Worm (Caenorhabditis elegans) whole organism, L1 larva: ENCODE measurements around the gene sul-1.

Experiments used
- C04F5.9 ChIP-seq: sonication (generic microtip); optimal IDR thresholded peaks from 2 replicates; lab custom pipeline; 2016; ENCODE audit warnings: missing genetic modification characterization, missing compliant biosample characterization
- C16A3.4 ChIP-seq: fragments of 150-350 bp; optimal IDR thresholded peaks from 2 replicates; lab custom pipeline; 2014; ENCODE audit warnings: missing biosample characterization, missing genetic modification characterization
- F16B12.6 ChIP-seq: fragments of 150-350 bp; optimal IDR thresholded peaks from 2 replicates; lab custom pipeline; 2014; ENCODE audit warnings: missing biosample characterization, missing genetic modification characterization
- Y116A8C.19 ChIP-seq: sonication (generic microtip); optimal IDR thresholded peaks from 2 replicates; lab custom pipeline; 2016; ENCODE audit warnings: missing compliant biosample characterization, missing genetic modification characterization, borderline replicate concordance
- alr-1 ChIP-seq: fragments of 200-800 bp; sonication (Bioruptor generic); optimal IDR thresholded peaks from 2 replicates; lab custom pipeline; 2018; ENCODE audit warnings: borderline replicate concordance, mild to moderate bottlenecking, missing genetic modification characterization, missing compliant biosample characterization
- ceh-63 ChIP-seq: fragments of 200-800 bp; sonication (Bioruptor generic); optimal IDR thresholded peaks from 2 replicates; lab custom pipeline; 2018; ENCODE audit warnings: mild to moderate bottlenecking, missing genetic modification characterization, missing compliant biosample characterization
- ceh-82 ChIP-seq, 3 experiments: fragments of 150-350 bp in 1 of 3; sonication (generic microtip) in 2 of 3; optimal IDR thresholded peaks; 2 replicates each; lab custom pipeline; 2014 to 2017; ENCODE audit warnings: missing biosample characterization in 3 of 3, missing genetic modification characterization in 3 of 3
- ceh-88 ChIP-seq: fragments of 200-800 bp; sonication (Bioruptor generic); IDR thresholded peaks from 2 replicates; pipeline ENCODE4 v1.3.6; 2022; ENCODE audit warnings: missing genetic modification characterization, missing compliant biosample characterization
- ces-1 ChIP-seq: fragments of 150-350 bp; optimal IDR thresholded peaks from 2 replicates; lab custom pipeline; 2014; ENCODE audit warnings: missing biosample characterization, missing genetic modification reagents, missing genetic modification characterization
- dpl-1 ChIP-seq, 3 experiments: fragments of 150-350 bp in 2 of 3; sonication (generic microtip) in 1 of 3; optimal IDR thresholded peaks; 2 replicates each; lab custom pipeline; 2014 to 2017; ENCODE audit warnings: missing biosample characterization in 3 of 3, missing genetic modification characterization in 3 of 3, missing genetic modification reagents in 3 of 3
- dsc-1 ChIP-seq: sonication (generic microtip); optimal IDR thresholded peaks from 2 replicates; lab custom pipeline; 2016; ENCODE audit warnings: mild to moderate bottlenecking, missing genetic modification characterization, missing compliant biosample characterization
- efl-3 ChIP-seq: fragments of 200-800 bp; sonication (Bioruptor generic); optimal IDR thresholded peaks from 2 replicates; lab custom pipeline; 2018; ENCODE audit warnings: mild to moderate bottlenecking, missing genetic modification characterization, missing compliant biosample characterization
- egl-27 ChIP-seq, 2 experiments: fragments of 150-350 bp in 1 of 2; sonication (generic microtip); optimal IDR thresholded peaks; 3 replicates each; lab custom pipeline; 2017 to 2018; ENCODE audit warnings: missing biosample characterization in 2 of 2, missing genetic modification characterization in 2 of 2, missing genetic modification reagents in 2 of 2
- elt-2 ChIP-seq: sonication (generic microtip); optimal IDR thresholded peaks from 2 replicates; lab custom pipeline; 2016; ENCODE audit warnings: missing genetic modification characterization, mild to moderate bottlenecking, inconsistent platforms, missing compliant biosample characterization, missing genetic modification reagents
- elt-3 ChIP-seq, 6 experiments: fragments of 150-350 bp in 1 of 6; sonication (generic microtip); optimal IDR thresholded peaks; 2 replicates each; lab custom pipeline; 2017 to 2018; ENCODE audit warnings: missing biosample characterization in 6 of 6, missing genetic modification characterization in 6 of 6, inconsistent platforms in 1 of 6
- ets-5 ChIP-seq: fragments of 200-800 bp; sonication (Bioruptor generic); IDR thresholded peaks from 2 replicates; pipeline ENCODE4 v1.3.6; 2022; ENCODE audit warnings: missing genetic modification characterization, missing compliant biosample characterization
- fkh-10 ChIP-seq: sonication (generic microtip); optimal IDR thresholded peaks from 2 replicates; lab custom pipeline; 2017; ENCODE audit warnings: missing biosample characterization, missing genetic modification reagents, missing genetic modification characterization
- fkh-4 ChIP-seq: sonication (generic microtip); optimal IDR thresholded peaks from 2 replicates; lab custom pipeline; 2016; ENCODE audit warnings: missing compliant biosample characterization, missing genetic modification characterization, borderline replicate concordance
- fkh-8 ChIP-seq: sonication (generic microtip); optimal IDR thresholded peaks from 2 replicates; lab custom pipeline; 2016; ENCODE audit warnings: mild to moderate bottlenecking, missing genetic modification characterization, missing compliant biosample characterization
- fos-1 ChIP-seq: fragments of 150-350 bp; optimal IDR thresholded peaks from 2 replicates; lab custom pipeline; 2014; ENCODE audit warnings: missing biosample characterization, missing genetic modification characterization
- hlh-17 ChIP-seq: fragments of 200-800 bp; sonication (Bioruptor generic); optimal IDR thresholded peaks from 2 replicates; lab custom pipeline; 2018; ENCODE audit warnings: missing genetic modification characterization, mild to moderate bottlenecking, missing compliant biosample characterization, moderate library complexity, borderline replicate concordance
- hlh-4 ChIP-seq: sonication (generic microtip); optimal IDR thresholded peaks from 2 replicates; lab custom pipeline; 2016; ENCODE audit warnings: mild to moderate bottlenecking, missing genetic modification characterization, missing compliant biosample characterization
- irx-1 ChIP-seq: sonication (generic microtip); optimal IDR thresholded peaks from 2 replicates; lab custom pipeline; 2016; ENCODE audit warnings: missing genetic modification characterization, missing compliant biosample characterization
- isw-1 ChIP-seq: fragments of 200-800 bp; sonication (Bioruptor generic); IDR thresholded peaks from 2 replicates; pipeline ENCODE4 v1.3.6; 2022; ENCODE audit warnings: missing genetic modification characterization, missing compliant biosample characterization
- lin-13 ChIP-seq: fragments of 150-350 bp; optimal IDR thresholded peaks from 2 replicates; lab custom pipeline; 2014; ENCODE audit warnings: missing biosample characterization, missing genetic modification reagents, missing genetic modification characterization
- lin-14 ChIP-seq: fragments of 200-800 bp; sonication (Bioruptor generic); optimal IDR thresholded peaks from 2 replicates; lab custom pipeline; 2018; ENCODE audit warnings: mild to moderate bottlenecking, missing genetic modification characterization, moderate library complexity, missing compliant biosample characterization
- lin-35 ChIP-seq, 2 experiments: fragments of 150-350 bp; optimal IDR thresholded peaks; 2 replicates each; lab custom pipeline; 2014; ENCODE audit warnings: missing biosample characterization in 2 of 2, missing genetic modification characterization in 2 of 2, missing genetic modification reagents in 2 of 2
- mef-2 ChIP-seq: fragments of 150-350 bp; optimal IDR thresholded peaks from 2 replicates; lab custom pipeline; 2014; ENCODE audit warnings: missing biosample characterization, missing genetic modification characterization
- mep-1 ChIP-seq: fragments of 150-350 bp; optimal IDR thresholded peaks from 2 replicates; lab custom pipeline; 2014; ENCODE audit warnings: missing biosample characterization, missing genetic modification characterization
- nhr-11 ChIP-seq: fragments of 150-350 bp; optimal IDR thresholded peaks from 2 replicates; lab custom pipeline; 2014; ENCODE audit warnings: missing biosample characterization, missing genetic modification characterization
- nhr-19 ChIP-seq: fragments of 200-800 bp; sonication (Bioruptor generic); conservative IDR thresholded peaks from 2 replicates; pipeline ENCODE4 v1.3.6; 2022; ENCODE audit warnings: missing genetic modification characterization, missing compliant biosample characterization
- nhr-237 ChIP-seq: fragments of 150-350 bp; optimal IDR thresholded peaks from 2 replicates; lab custom pipeline; 2014; ENCODE audit warnings: missing biosample characterization, missing genetic modification characterization
- nhr-28 ChIP-seq: fragments of 150-350 bp; optimal IDR thresholded peaks from 2 replicates; lab custom pipeline; 2014; ENCODE audit warnings: missing biosample characterization, missing genetic modification characterization
- nhr-71 ChIP-seq: sonication (generic microtip); optimal IDR thresholded peaks from 2 replicates; lab custom pipeline; 2016; ENCODE audit warnings: mild to moderate bottlenecking, missing genetic modification characterization, moderate library complexity, missing compliant biosample characterization
- nhr-76 ChIP-seq: sonication (generic microtip); optimal IDR thresholded peaks from 2 replicates; lab custom pipeline; 2017; ENCODE audit warnings: missing biosample characterization, missing genetic modification characterization
- nhr-77 ChIP-seq: fragments of 150-350 bp; optimal IDR thresholded peaks from 2 replicates; lab custom pipeline; 2014; ENCODE audit warnings: missing biosample characterization, missing genetic modification characterization
- nhr-90 ChIP-seq: sonication (generic microtip); optimal IDR thresholded peaks from 2 replicates; lab custom pipeline; 2016; ENCODE audit warnings: mild to moderate bottlenecking, missing genetic modification characterization, missing compliant biosample characterization; ENCODE audit not compliant: poor library complexity
- pag-3 ChIP-seq: sonication (generic microtip); optimal IDR thresholded peaks from 2 replicates; lab custom pipeline; 2017; ENCODE audit warnings: missing genetic modification characterization, mild to moderate bottlenecking, missing compliant biosample characterization, antibody characterized with exemption, borderline replicate concordance; ENCODE audit not compliant: insufficient read depth
- pax-3 ChIP-seq: fragments of 200-800 bp; sonication (Bioruptor generic); optimal IDR thresholded peaks from 2 replicates; lab custom pipeline; 2018; ENCODE audit warnings: mild to moderate bottlenecking, missing genetic modification characterization, moderate library complexity, missing compliant biosample characterization
- snu-23 ChIP-seq: sonication (generic microtip); optimal IDR thresholded peaks from 2 replicates; lab custom pipeline; 2016; ENCODE audit warnings: missing genetic modification characterization, missing compliant biosample characterization
- sox-4 ChIP-seq: sonication (generic microtip); optimal IDR thresholded peaks from 2 replicates; lab custom pipeline; 2016; ENCODE audit warnings: missing genetic modification characterization, missing compliant biosample characterization
- sptf-1 ChIP-seq: fragments of 150-350 bp; optimal IDR thresholded peaks from 2 replicates; lab custom pipeline; 2014; ENCODE audit warnings: missing biosample characterization, missing genetic modification characterization
- swsn-7 ChIP-seq: sonication (generic microtip); optimal IDR thresholded peaks from 2 replicates; lab custom pipeline; 2016; ENCODE audit warnings: missing genetic modification characterization, missing compliant biosample characterization
- tbx-2 ChIP-seq: sonication (generic microtip); optimal IDR thresholded peaks from 2 replicates; lab custom pipeline; 2016; ENCODE audit warnings: missing genetic modification characterization, missing compliant biosample characterization
- tlp-1 ChIP-seq: fragments of 150-350 bp; optimal IDR thresholded peaks from 2 replicates; lab custom pipeline; 2014; ENCODE audit warnings: missing biosample characterization, missing genetic modification characterization
- unc-130 ChIP-seq: fragments of 150-350 bp; optimal IDR thresholded peaks from 2 replicates; lab custom pipeline; 2017; ENCODE audit warnings: missing biosample characterization, missing genetic modification characterization, inconsistent platforms
- unc-30 ChIP-seq: sonication (generic microtip); optimal IDR thresholded peaks from 2 replicates; lab custom pipeline; 2017; ENCODE audit warnings: missing biosample characterization, missing genetic modification characterization
- unc-62 ChIP-seq: fragments of 150-350 bp; optimal IDR thresholded peaks from 2 replicates; lab custom pipeline; 2014; ENCODE audit warnings: missing biosample characterization, missing genetic modification reagents, missing genetic modification characterization
- unc-98 ChIP-seq: fragments of 200-800 bp; sonication (Bioruptor generic); IDR thresholded peaks from 2 replicates; pipeline ENCODE4 v1.3.6; 2022; ENCODE audit warnings: missing genetic modification characterization, missing compliant biosample characterization
- vab-15 ChIP-seq: sonication (generic microtip); optimal IDR thresholded peaks from 2 replicates; lab custom pipeline; 2017; ENCODE audit warnings: missing genotype, mild to moderate bottlenecking, missing genetic modification characterization, missing compliant biosample characterization
- xbp-1 ChIP-seq: sonication (generic microtip); optimal IDR thresholded peaks from 2 replicates; lab custom pipeline; 2016; ENCODE audit warnings: missing genetic modification characterization, missing compliant biosample characterization
- zag-1 ChIP-seq: fragments of 150-350 bp; optimal IDR thresholded peaks from 2 replicates; lab custom pipeline; 2014; ENCODE audit warnings: missing biosample characterization, missing genetic modification characterization
- zip-4 ChIP-seq: fragments of 200-800 bp; sonication (Bioruptor generic); optimal IDR thresholded peaks from 2 replicates; lab custom pipeline; 2018; ENCODE audit warnings: mild to moderate bottlenecking, missing genetic modification characterization, moderate library complexity, missing compliant biosample characterization

sul-1 gene

DNA sequence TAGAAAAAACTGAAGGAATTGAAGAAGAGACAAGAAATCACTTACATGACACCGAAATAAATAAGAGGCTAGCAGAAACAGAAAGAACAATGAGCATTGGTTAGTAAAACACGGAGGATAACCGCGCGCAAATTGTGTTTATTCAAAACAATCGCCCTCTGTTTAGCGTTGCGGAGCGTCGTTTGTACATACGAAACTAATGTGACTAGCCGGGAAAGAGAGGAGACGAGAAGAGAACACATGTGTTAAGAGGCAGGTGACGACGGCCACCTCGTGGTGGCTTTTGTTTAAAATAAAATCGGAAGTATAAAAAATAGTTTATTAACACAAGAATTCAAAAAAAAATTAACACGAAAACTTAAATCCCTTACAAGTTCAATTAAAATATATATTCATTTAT, 24.9 kb downstream of the sul-1 start, which contains the start of gene F40F4.7 (continued):
- TF ChIP-seq snu-23 (peak; percentile 84), tlp-1 (tag; lab: Kevin White, UChicago) (no peak), mep-1 (tag; lab: Kevin White, UChicago) (no peak), irx-1 (tag; lab: Kevin White, UChicago) (peak; percentile 45), C16A3.4 (tag; lab: Kevin White, UChicago) (peak; percentile 65), ets-5 (GFP tag; lab: Robert Waterston, UW) (no peak), lin-14 (GFP tag; lab: Kevin White, UChicago) (peak; percentile 93), fkh-8 (peak; percentile 27), dsc-1 (tag; lab: Kevin White, UChicago) (peak; percentile 61), vab-15 (tag; lab: Kevin White, UChicago) (no peak), ces-1 (GFP tag; lab: Kevin White, UChicago) (no peak), isw-1 (no peak), nhr-19 (GFP tag; lab: Robert Waterston, UW) (peak; percentile 66), zip-4 (GFP tag; lab: Kevin White, UChicago) (no peak), nhr-90 (tag; lab: Kevin White, UChicago) (peak; percentile 23), nhr-11 (no peak), nhr-77 (tag; lab: Kevin White, UChicago) (no peak), unc-30 (tag; lab: Kevin White, UChicago) (no peak), elt-3 (tag; optimal IDR thresholded peaks at IDR 0.05; lab: Kevin White, UChicago) (peak in 2 of 6 experiments; percentile 32 to 59), pag-3 (tag; lab: Kevin White, UChicago) (no peak), pax-3 (tag; lab: Kevin White, UChicago) (no peak), unc-98 (GFP tag; lab: Robert Waterston, UW) (no peak), sptf-1 (tag; lab: Kevin White, UChicago) (no peak), ceh-63 (GFP tag; lab: Kevin White, UChicago) (no peak), nhr-76 (tag; lab: Kevin White, UChicago) (no peak), sox-4 (tag; lab: Kevin White, UChicago) (no peak), mef-2 (no peak), nhr-28 (tag; lab: Kevin White, UChicago) (no peak), elt-2 (tag; lab: Kevin White, UChicago) (peak; percentile 5), xbp-1 (peak; percentile 35), egl-27 (tag; optimal IDR thresholded peaks at IDR 0.05; lab: Kevin White, UChicago) (no peak), swsn-7 (tag; lab: Kevin White, UChicago) (peak; percentile 64), fkh-10 (GFP tag; lab: Kevin White, UChicago) (no peak), efl-3 (GFP tag; lab: Kevin White, UChicago) (no peak), C04F5.9 (no peak), hlh-17 (GFP tag; lab: Kevin White, UChicago) (no peak), unc-130 (tag; lab: Kevin White, UChicago) (peak; percentile 66), ceh-82 (tag; optimal IDR thresholded peaks at IDR 0.05; lab: Kevin White, UChicago) (peak in 1 of 3 experiments; percentile 31), nhr-71 (tag; lab: Kevin White, UChicago) (peak; percentile 86), tbx-2 (tag; lab: Kevin White, UChicago) (no peak), zag-1 (tag; lab: Kevin White, UChicago) (no peak), lin-35 (GFP tag; optimal IDR thresholded peaks at IDR 0.05; lab: Kevin White, UChicago) (peak; percentile 43 to 82), alr-1 (no peak), hlh-4 (tag; lab: Kevin White, UChicago) (no peak), dpl-1 (GFP tag; optimal IDR thresholded peaks at IDR 0.05; lab: Kevin White, UChicago) (peak in 2 of 3 experiments; percentile 61 to 71), unc-62 (GFP tag; lab: Kevin White, UChicago) (no peak), nhr-237 (tag; lab: Kevin White, UChicago) (no peak), lin-13 (GFP tag; lab: Kevin White, UChicago) (peak; percentile 47), ceh-88 (no peak), Y116A8C.19 (no peak), fos-1 (tag; lab: Kevin White, UChicago) (no peak), fkh-4 (tag; lab: Kevin White, UChicago) (no peak), F16B12.6 (peak; percentile 15)
